Worm (Caenorhabditis elegans): ENCODE results near the gene H11E01.2.

H11E01.2 gene

ce11 chrX:1664925-1665324, 44.1 kb downstream of the H11E01.2 start, which contains the start of gene R09H3.2:
R09H3.2 (minus strand) TSS chrX:1665025.
- TF ChIP-seq ceh-28 (tag; optimal IDR thresholded peaks at IDR 0.05) (no peak), mxl-2 (GFP tag; conservative IDR thresholded peaks at IDR 0.05) (no peak), T26A8.4 (GFP tag; IDR thresholded peaks at IDR 0.05) (no peak), mxl-3 (GFP tag; optimal IDR thresholded peaks at IDR 0.05) (no peak), zag-1 (tag; optimal IDR thresholded peaks at IDR 0.05) (no peak), pqm-1 (tag; optimal IDR thresholded peaks at IDR 0.05) (no peak), vab-7 (GFP tag; IDR thresholded peaks at IDR 0.05) (no peak), skn-1 (tag; optimal IDR thresholded peaks at IDR 0.05) (no peak), lin-1 (GFP tag; IDR thresholded peaks at IDR 0.05) (no peak), ces-1 (GFP tag; optimal IDR thresholded peaks at IDR 0.05) (no peak), nhr-41 (GFP tag; IDR thresholded peaks at IDR 0.05) (no peak), lim-7 (GFP tag; IDR thresholded peaks at IDR 0.05) (no peak), set-16 (GFP tag; IDR thresholded peaks at IDR 0.05) (no peak), lin-29 (GFP tag; IDR thresholded peaks at IDR 0.05) (no peak), snpc-1.2 (GFP tag; IDR thresholded peaks at IDR 0.05) (no peak), T20F7.1 (GFP tag; optimal IDR thresholded peaks at IDR 0.05) (no peak), daf-8 (GFP tag; IDR thresholded peaks at IDR 0.05) (no peak), nhr-25 (tag; optimal IDR thresholded peaks at IDR 0.05; ENCODE audit: borderline replicate concordance, insufficient read depth) (no peak), lsy-2 (tag; optimal IDR thresholded peaks at IDR 0.05) (no peak)

- TF ChIP-seq Y75B8A.6 (GFP tag; IDR thresholded peaks at IDR 0.05) (no peak), hmg-1.1 (GFP tag; IDR thresholded peaks at IDR 0.05) (no peak), ztf-11 (tag; optimal IDR thresholded peaks at IDR 0.05) (no peak), R02D3.7 (tag; optimal IDR thresholded peaks at IDR 0.05) (no peak), lin-13 (GFP tag; optimal IDR thresholded peaks at IDR 0.05) (no peak), madf-9 (GFP tag; conservative IDR thresholded peaks at IDR 0.05) (no peak), unc-62 (GFP tag; optimal IDR thresholded peaks at IDR 0.05 in 1 of 2) (peak in 1 of 2 experiments; percentile 82), unc-62 (tag; optimal IDR thresholded peaks at IDR 0.05) (no peak), ceh-28 (tag; optimal IDR thresholded peaks at IDR 0.05) (peak; percentile 63), tag-97 (GFP tag; IDR thresholded peaks at IDR 0.05) (no peak), nhr-11 (tag; optimal IDR thresholded peaks at IDR 0.05) (no peak)
These were observed 46.2 kb downstream of the H11E01.2 start for ce11 chrX:1667056-1667455.

ce11 chrX:1668748-1669147, 47.9 kb downstream of the H11E01.2 start, which contains the start of gene R09H3.3:
R09H3.3 (minus strand) TSS chrX:1668848.
- no peak for TF ChIP-seq nhr-6 (tag; optimal IDR thresholded peaks at IDR 0.05)
- TF ChIP-seq lin-15B (tag; optimal IDR thresholded peaks at IDR 0.05): no peak
- no peak for TF ChIP-seq lim-7 (GFP tag; IDR thresholded peaks at IDR 0.05)
- no peak for TF ChIP-seq mes-2 (tag; optimal IDR thresholded peaks at IDR 0.05; ENCODE audit: poor library complexity, severe bottlenecking)
- no peak for TF ChIP-seq aha-1 (tag)

ce11 chrX:1674056-1674455, 53.2 kb downstream of the H11E01.2 start, which contains the start of gene tbx-31:
tbx-31 (minus strand) TSS chrX:1674156.
- TF ChIP-seq dve-1 (tag; optimal IDR thresholded peaks at IDR 0.05; ENCODE audit: insufficient read depth) (no peak), mdt-29 (GFP tag; IDR thresholded peaks at IDR 0.05) (no peak), aha-1 (tag) (peak; percentile 72)

Measured in whole organism, L4 larva.